Worm (Caenorhabditis elegans) whole organism, L4/young adult: ENCODE measurements around the gene arrd-25.

Experiments used
- W03F9.2 ChIP-seq: fragments of 150-350 bp; optimal IDR thresholded peaks from 2 replicates; lab custom pipeline; 2014; ENCODE audit warnings: missing biosample characterization, missing genetic modification characterization
- him-1 ChIP-seq: sonication (generic microtip); optimal IDR thresholded peaks from 2 replicates; lab custom pipeline; 2016; ENCODE audit warnings: missing genotype, missing genetic modification reagents, missing genetic modification characterization, missing compliant biosample characterization

- TF ChIP-seq him-1: no peak
- TF ChIP-seq W03F9.2 (tag; lab: Kevin White, UChicago): no peak
Measured at ce11 chrX:14008130-14008529, 25.5 kb upstream of the arrd-25 start.
